Worm (Caenorhabditis elegans): ENCODE data around the gene znfx-1.

znfx-1 gene

ce11 chrII:9181155-9181554 lies 32.3 kb upstream of the znfx-1 start (continued):
- TF ChIP-seq nhr-28 (tag; optimal IDR thresholded peaks at IDR 0.05) (peak; percentile 65), nhr-76 (tag; optimal IDR thresholded peaks at IDR 0.05) (no peak)

DNA sequence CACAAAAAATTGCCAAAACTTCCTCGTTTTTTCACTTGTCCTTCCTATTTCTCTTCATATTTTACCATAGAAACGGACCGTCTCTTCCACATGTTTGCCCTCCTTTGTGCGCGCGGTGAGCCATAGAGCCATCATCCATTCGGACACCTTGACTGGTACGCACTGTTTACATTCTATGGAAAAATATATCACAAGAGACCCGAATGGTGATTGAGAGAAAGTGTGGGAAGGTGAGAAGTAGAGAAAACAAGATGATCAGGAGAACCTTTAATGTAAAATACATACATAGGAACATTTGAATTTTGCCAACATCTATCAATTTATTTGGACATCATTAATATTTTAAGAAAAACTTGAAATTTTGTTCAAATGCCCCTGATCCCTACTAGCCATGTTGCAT lies 27.5 kb upstream of the znfx-1 start:
- TF ChIP-seq pha-4 (GFP tag; IDR thresholded peaks at IDR 0.05) (no peak), pha-4 (tag; optimal IDR thresholded peaks at IDR 0.05) (peak; percentile 87), unc-62 (GFP tag; optimal IDR thresholded peaks at IDR 0.05 in 1 of 2) (peak in 1 of 2 experiments; percentile 58), unc-62 (tag; optimal IDR thresholded peaks at IDR 0.05) (no peak), nhr-6 (tag; optimal IDR thresholded peaks at IDR 0.05) (peak; percentile 29), Y105C5A.15 (GFP tag; IDR thresholded peaks at IDR 0.05) (no peak)

- TF ChIP-seq F10B5.3 (tag; optimal IDR thresholded peaks at IDR 0.05) (no peak), ZK337.2 (GFP tag; IDR thresholded peaks at IDR 0.05) (no peak), lir-3 (tag; optimal IDR thresholded peaks at IDR 0.05) (no peak), zag-1 (tag; optimal IDR thresholded peaks at IDR 0.05) (no peak), zip-11 (GFP tag; IDR thresholded peaks at IDR 0.05) (no peak), zfp-3 (GFP tag; conservative IDR thresholded peaks at IDR 0.05) (no peak), T26A8.4 (GFP tag; IDR thresholded peaks at IDR 0.05) (no peak), nhr-237 (tag; optimal IDR thresholded peaks at IDR 0.05) (no peak), madf-9 (GFP tag; conservative IDR thresholded peaks at IDR 0.05) (no peak), daf-8 (GFP tag; IDR thresholded peaks at IDR 0.05) (no peak), nhr-42 (GFP tag; IDR thresholded peaks at IDR 0.05) (no peak), Y75B8A.6 (GFP tag; IDR thresholded peaks at IDR 0.05) (no peak), lin-13 (GFP tag; optimal IDR thresholded peaks at IDR 0.05) (no peak), rbr-2 (tag; optimal IDR thresholded peaks at IDR 0.05) (no peak), spr-3 (GFP tag; optimal IDR thresholded peaks at IDR 0.05) (no peak), hif-1 (tag; optimal IDR thresholded peaks at IDR 0.05) (no peak), fos-1 (tag; optimal IDR thresholded peaks at IDR 0.05) (no peak)
Measured at ce11 chrII:9188380-9188779, 25.1 kb upstream of the znfx-1 start, which contains the start of gene sym-2. TSS of gene sym-2 (minus strand) at chrII:9188480.

DNA sequence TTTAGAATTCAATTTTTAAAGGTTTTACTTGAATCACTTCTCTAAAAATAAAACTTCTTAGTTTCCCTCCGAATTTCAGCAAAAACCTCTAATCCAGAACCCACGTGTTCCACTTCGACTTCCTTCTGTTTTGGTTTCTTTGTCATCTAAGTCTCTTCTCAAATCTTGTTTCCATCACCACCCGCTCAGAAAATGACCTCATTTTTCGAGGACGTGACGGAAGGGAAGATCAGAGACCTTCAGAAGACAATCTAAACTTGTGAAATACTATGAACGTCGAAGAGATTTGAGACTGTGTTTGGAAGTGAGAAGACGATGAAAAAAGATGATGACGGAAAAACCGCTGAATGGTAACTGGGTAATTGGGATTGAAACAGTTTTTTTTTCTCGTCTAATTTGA lies 23.8 kb upstream of the znfx-1 start:
- TF ChIP-seq mdl-1 (tag; optimal IDR thresholded peaks at IDR 0.05), result peak in 1 of 2 experiments; percentile 48
- peak; percentile 34 for TF ChIP-seq nhr-25 (tag; optimal IDR thresholded peaks at IDR 0.05; ENCODE audit: borderline replicate concordance, insufficient read depth)
- peak; percentile 70 for TF ChIP-seq aha-1 (tag)
- no peak for TF ChIP-seq dve-1 (tag; optimal IDR thresholded peaks at IDR 0.05; ENCODE audit: insufficient read depth)
- peak; percentile 22 for TF ChIP-seq nhr-28 (tag; optimal IDR thresholded peaks at IDR 0.05)
- TF ChIP-seq ama-1 (optimal IDR thresholded peaks at IDR 0.05), result no peak
- TF ChIP-seq mxl-3 (GFP tag; optimal IDR thresholded peaks at IDR 0.05), result peak; percentile 73
- peak; percentile 11 for TF ChIP-seq hlh-30 (tag; optimal IDR thresholded peaks at IDR 0.05; ENCODE audit: insufficient read depth)
- no peak for TF ChIP-seq Y105C5A.15 (GFP tag; IDR thresholded peaks at IDR 0.05)

DNA sequence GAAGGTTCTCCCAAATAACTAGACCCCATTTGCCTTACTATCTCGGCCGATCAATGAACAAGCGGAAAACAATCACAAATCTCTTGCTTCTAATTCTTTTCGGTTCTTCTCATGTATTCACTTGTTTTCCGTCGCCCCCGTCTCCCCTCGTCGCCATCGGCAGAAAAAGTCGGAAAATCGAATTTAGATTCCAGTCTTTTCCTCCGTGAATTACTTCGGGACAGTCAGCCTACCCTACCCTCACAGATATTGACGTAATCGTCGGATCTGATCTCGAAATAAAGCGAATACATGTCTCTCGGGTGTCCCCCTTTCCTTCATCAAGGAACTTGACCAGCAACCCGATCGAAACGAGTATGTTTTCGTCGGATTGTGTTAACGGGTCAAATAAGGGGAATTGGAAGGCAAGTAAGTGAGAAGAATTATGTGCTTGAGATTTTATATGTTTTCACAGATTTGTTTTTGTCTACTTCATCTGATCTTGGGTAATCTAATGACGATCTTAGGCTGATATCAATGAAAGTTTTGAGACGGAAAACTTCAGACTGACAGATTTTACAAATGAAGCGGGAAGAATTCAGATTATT lies 22.9 kb upstream of the znfx-1 start:
- TF ChIP-seq aha-1 (tag) (peak; percentile 30), lsy-2 (tag; optimal IDR thresholded peaks at IDR 0.05) (no peak)

DNA sequence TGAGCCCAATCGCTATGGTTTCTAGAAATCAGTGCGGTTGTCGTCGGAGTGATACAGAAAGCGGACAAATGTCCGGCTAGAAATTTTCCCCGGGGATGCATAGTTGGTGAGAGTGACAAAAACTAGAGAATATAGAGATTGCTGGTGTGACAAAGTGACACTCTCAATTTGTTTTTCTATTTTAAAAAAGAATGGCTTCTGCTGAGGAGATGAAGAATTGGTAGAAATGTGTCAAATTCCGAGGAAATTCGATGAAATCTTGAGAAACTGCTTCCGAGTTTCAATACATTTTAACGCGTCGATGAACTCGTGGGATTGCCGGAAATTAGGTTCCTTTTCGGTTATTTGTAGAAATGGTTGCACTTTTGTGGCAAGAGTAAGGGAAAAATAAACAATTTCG lies 19.3 kb upstream of the znfx-1 start, which contains the start of gene twk-4:
TSS of gene twk-4 (minus strand) at position 101 of the 400 bp plus-strand sequence.
- no peak for TF ChIP-seq mxl-3 (GFP tag; optimal IDR thresholded peaks at IDR 0.05)
- no peak for TF ChIP-seq tra-1 (GFP tag; IDR thresholded peaks at IDR 0.05)
- TF ChIP-seq Y105C5A.15 (GFP tag; IDR thresholded peaks at IDR 0.05), result no peak
- TF ChIP-seq madf-5 (GFP tag; IDR thresholded peaks at IDR 0.05), result no peak
- no peak for TF ChIP-seq Y5F2A.4 (GFP tag; optimal IDR thresholded peaks at IDR 0.05)
- no peak for TF ChIP-seq aly-2 (tag; optimal IDR thresholded peaks at IDR 0.05)
- TF ChIP-seq ctbp-1 (GFP tag; IDR thresholded peaks at IDR 0.05), result no peak
- no peak for TF ChIP-seq Y75B8A.6 (GFP tag; IDR thresholded peaks at IDR 0.05)
- no peak for TF ChIP-seq ztf-7 (tag; optimal IDR thresholded peaks at IDR 0.05)
- TF ChIP-seq snpc-4 (tag; optimal IDR thresholded peaks at IDR 0.05), result no peak

Measured in whole organism, L4 larva.